Fruit fly (Drosophila melanogaster): ENCODE data around the gene Ctl2.

Ctl2 gene

DNA sequence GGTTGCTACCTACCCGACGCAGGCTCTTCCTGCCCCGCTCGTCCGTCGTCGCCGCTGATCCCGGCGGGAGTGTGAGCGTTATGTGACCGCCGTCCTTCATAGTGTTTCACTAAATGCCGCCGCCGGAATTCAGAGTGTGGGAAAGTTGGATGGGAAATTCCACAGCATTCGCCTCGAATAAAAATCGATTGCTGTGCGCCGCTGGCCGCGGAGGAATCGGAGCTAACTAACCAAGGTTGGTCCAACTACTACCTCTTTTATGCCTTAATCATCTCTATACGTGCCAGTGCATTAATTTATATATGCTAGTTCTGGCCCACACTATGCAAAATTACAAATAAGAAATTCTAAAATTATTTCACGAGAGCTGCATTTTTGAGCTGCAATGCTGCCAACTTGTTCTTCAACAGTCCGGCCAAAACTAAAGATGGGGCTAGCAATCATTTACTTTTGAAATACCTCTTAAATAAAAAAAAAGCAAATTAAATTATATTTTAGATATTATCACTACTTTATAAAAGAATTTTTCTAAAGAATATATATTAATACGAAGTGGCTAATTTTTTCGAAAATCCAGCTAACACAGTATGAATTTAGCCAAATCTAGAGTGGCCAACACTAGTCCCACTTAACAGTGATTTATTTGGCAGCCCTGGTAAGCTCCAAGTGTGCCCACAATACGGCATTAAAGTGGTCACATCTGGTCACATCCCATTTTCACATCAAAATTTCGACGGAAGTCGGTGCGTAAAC is 10.6 kb upstream of the Ctl2 start, which contains the start of the genes alpha-Man-Ib and Pdhb (continued):
- TF ChIP-seq CG11695 (GFP tag; IDR thresholded peaks at IDR 0.05) (peak; percentile 57; the same call in 1 of the 3 replicates), sens (GFP tag) (peak; percentile 95), Hsf (GFP tag; optimal IDR thresholded peaks at IDR 0.05) (peak; percentile 61), CG13624 (GFP tag; optimal IDR thresholded peaks at IDR 0.05) (peak; percentile 32), CG4707 (GFP tag; optimal IDR thresholded peaks at IDR 0.05) (no peak), Poxn (GFP tag; IDR thresholded peaks at IDR 0.05) (no peak), ac (GFP tag; optimal IDR thresholded peaks at IDR 0.05) (no peak), Vsx1 (GFP tag; optimal IDR thresholded peaks at IDR 0.05) (no peak), CG4360 (GFP tag; IDR thresholded peaks at IDR 0.05) (no peak), otp (GFP tag; IDR thresholded peaks at IDR 0.05) (no peak; the same call in 2 of the 3 replicates), CG2712 (tag; optimal IDR thresholded peaks at IDR 0.05) (peak; percentile 90), so (GFP tag; IDR thresholded peaks at IDR 0.05) (peak; percentile 49; the same call in 1 of the 3 replicates), slbo (GFP tag; IDR thresholded peaks at IDR 0.05) (peak; percentile 94), lmd (GFP tag; IDR thresholded peaks at IDR 0.05) (peak; percentile 82), Kr (GFP tag; optimal IDR thresholded peaks at IDR 0.05) (no peak), CG16779 (GFP tag; IDR thresholded peaks at IDR 0.05) (peak; percentile 64; the same call in 1 of the 2 replicates), CG18011 (GFP tag; optimal IDR thresholded peaks at IDR 0.05) (peak; percentile 39), CG2202 (tag; optimal IDR thresholded peaks at IDR 0.05) (peak; percentile 20), pb (GFP tag; optimal IDR thresholded peaks at IDR 0.05) (no peak), crp (GFP tag; optimal IDR thresholded peaks at IDR 0.05) (peak in 1 of 2 experiments; percentile 47), CG4820 (GFP tag; optimal IDR thresholded peaks at IDR 0.05) (peak; percentile 52), CG10959 (GFP tag; IDR thresholded peaks at IDR 0.05) (peak; percentile 33; the same call in 1 of the 2 replicates), ken (GFP tag; IDR thresholded peaks at IDR 0.05) (peak; percentile 77), stwl (tag; optimal IDR thresholded peaks at IDR 0.05) (peak; percentile 63), Bgb (GFP tag; IDR thresholded peaks at IDR 0.05; ENCODE audit: partially characterized antibody) (no peak), Sox102F (GFP tag; optimal IDR thresholded peaks at IDR 0.05) (no peak), Rfx (GFP tag; IDR thresholded peaks at IDR 0.05) (peak; percentile 92), run (tag; optimal IDR thresholded peaks at IDR 0.05) (no peak), CG4328 (GFP tag; optimal IDR thresholded peaks at IDR 0.05) (peak; percentile 71), Doc2 (GFP tag; IDR thresholded peaks at IDR 0.05) (no peak), dimm (GFP tag; IDR thresholded peaks at IDR 0.05) (no peak), schlank (tag; optimal IDR thresholded peaks at IDR 0.05) (peak; percentile 35), oc (tag; optimal IDR thresholded peaks at IDR 0.05) (no peak), CG10979 (tag; optimal IDR thresholded peaks at IDR 0.05) (peak; percentile 67), CG13123 (GFP tag; optimal IDR thresholded peaks at IDR 0.05) (peak; percentile 69), cato (GFP tag; optimal IDR thresholded peaks at IDR 0.05; ENCODE audit: borderline replicate concordance) (peak; percentile 60), GATAe (GFP tag; conservative IDR thresholded peaks at IDR 0.05) (peak; percentile 38; the same call in 1 of the 2 replicates), Fer3 (tag; optimal IDR thresholded peaks at IDR 0.05) (peak; percentile 78), ATbp (GFP tag; optimal IDR thresholded peaks at IDR 0.05) (peak; percentile 49), CG6854 (GFP tag; optimal IDR thresholded peaks at IDR 0.05) (no peak), CG13287 (GFP tag; IDR thresholded peaks at IDR 0.05; ENCODE audit: partially characterized antibody) (peak; percentile 56), CG18476 (GFP tag; optimal IDR thresholded peaks at IDR 0.05) (peak; percentile 8), Spps (tag; optimal IDR thresholded peaks at IDR 0.05) (peak; percentile 42), Med (GFP tag) (peak; percentile 90), CG10565 (GFP tag; optimal IDR thresholded peaks at IDR 0.05) (no peak), corto (GFP tag; optimal IDR thresholded peaks at IDR 0.05) (no peak), Elba2 (GFP tag; optimal IDR thresholded peaks at IDR 0.05) (peak; percentile 69), hkb (optimal IDR thresholded peaks at IDR 0.05) (peak; percentile 75), hkb (GFP tag; IDR thresholded peaks at IDR 0.05) (peak; percentile 69)
